Worm (Caenorhabditis elegans) whole organism, midembryonic: Measurements from ENCODE around the gene nspb-12.

Experiments used
- flt-1 ChIP-seq: fragments of 200-800 bp; sonication (Bioruptor generic); IDR thresholded peaks from 2 replicates; pipeline ENCODE4 v1.3.6; 2022; ENCODE audit warnings: missing genetic modification characterization, missing compliant biosample characterization
- klf-2 ChIP-seq: fragments of 200-800 bp; sonication (Bioruptor generic); conservative IDR thresholded peaks from 2 replicates; pipeline ENCODE4 v1.3.6; 2022; ENCODE audit warnings: missing genetic modification reagents, missing genetic modification characterization, missing compliant biosample characterization
- med-1 ChIP-seq: sonication (generic microtip); optimal IDR thresholded peaks from 2 replicates; lab custom pipeline; 2017; ENCODE audit warnings: missing genetic modification characterization, mild to moderate bottlenecking, missing compliant biosample characterization, antibody characterized with exemption, missing genetic modification reagents; ENCODE audit not compliant: insufficient read depth
- ztf-29 ChIP-seq: fragments of 200-800 bp; sonication (Bioruptor generic); IDR thresholded peaks from 2 replicates; pipeline ENCODE4 v1.3.6; 2022; ENCODE audit warnings: missing genetic modification reagents, missing genetic modification characterization, missing compliant biosample characterization

DNA sequence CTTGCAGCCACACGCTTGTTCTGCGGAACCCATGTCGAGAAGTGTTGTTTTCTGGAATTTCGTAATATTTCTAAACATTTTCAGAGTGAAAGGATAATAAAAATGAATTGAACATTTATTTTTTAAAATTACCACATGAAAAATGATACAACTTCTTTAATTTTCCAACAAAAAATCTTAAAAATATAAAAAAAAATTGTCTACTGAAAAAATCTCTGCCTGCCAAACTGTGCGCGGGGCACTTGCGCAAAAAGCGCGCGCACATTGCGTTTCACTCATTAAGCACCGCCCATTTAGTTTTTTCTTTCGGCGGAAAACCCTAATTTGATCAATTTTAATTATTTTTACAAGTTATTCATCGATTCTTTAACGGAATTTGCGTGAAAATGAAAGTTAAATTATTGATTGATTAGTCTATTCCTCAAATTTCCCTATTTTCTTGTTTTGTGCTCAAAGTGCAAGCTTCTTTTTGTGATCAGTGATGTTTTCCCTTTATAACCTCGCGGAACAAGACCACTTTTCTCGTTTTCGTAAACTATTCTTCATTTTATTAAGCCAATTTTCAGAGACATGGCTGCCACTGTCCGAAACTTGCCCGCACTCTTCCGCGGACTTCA, 13.6 kb downstream of the nspb-12 start, which contains the start of the genes nmad-1 and hach-1:
- TF ChIP-seq flt-1 (GFP tag; lab: Robert Waterston, UW) (peak; percentile 94), med-1 (GFP tag; lab: Kevin White, UChicago) (peak; percentile 97), klf-2 (peak; percentile 90; the same call in 1 of the 2 replicates), ztf-29 (GFP tag; lab: Robert Waterston, UW) (peak; percentile 82)
